Worm (Caenorhabditis elegans) whole organism, L4/young adult: ENCODE data around the gene C09G9.1.

Experiments used
- W03F9.2 ChIP-seq: fragments of 150-350 bp; optimal IDR thresholded peaks from 2 replicates; lab custom pipeline; 2014; ENCODE audit warnings: missing biosample characterization, missing genetic modification characterization
- him-1 ChIP-seq: sonication (generic microtip); optimal IDR thresholded peaks from 2 replicates; lab custom pipeline; 2016; ENCODE audit warnings: missing genotype, missing genetic modification reagents, missing genetic modification characterization, missing compliant biosample characterization

ce11 chrIV:8906164-8906563 lies 40.9 kb upstream of the C09G9.1 start, which contains the start of gene C27B7.6:
- no peak for TF ChIP-seq him-1 (tag; lab: Kevin White, UChicago)
- TF ChIP-seq W03F9.2: no peak
